Worm (Caenorhabditis elegans) whole organism, mixed stage, embryonic: ENCODE measurements around the gene Y48C3A.18.

Experiments
- elt-3 ChIP-seq: fragments of 150-350 bp; optimal IDR thresholded peaks from 2 replicates; lab custom pipeline; 2014; ENCODE audit warnings: missing biosample characterization, missing genetic modification characterization
- sem-2 ChIP-seq: fragments of 200-800 bp; sonication (Bioruptor generic); optimal IDR thresholded peaks from 2 replicates; lab custom pipeline; 2018; ENCODE audit warnings: mild to moderate bottlenecking, missing genetic modification characterization, missing compliant biosample characterization

DNA sequence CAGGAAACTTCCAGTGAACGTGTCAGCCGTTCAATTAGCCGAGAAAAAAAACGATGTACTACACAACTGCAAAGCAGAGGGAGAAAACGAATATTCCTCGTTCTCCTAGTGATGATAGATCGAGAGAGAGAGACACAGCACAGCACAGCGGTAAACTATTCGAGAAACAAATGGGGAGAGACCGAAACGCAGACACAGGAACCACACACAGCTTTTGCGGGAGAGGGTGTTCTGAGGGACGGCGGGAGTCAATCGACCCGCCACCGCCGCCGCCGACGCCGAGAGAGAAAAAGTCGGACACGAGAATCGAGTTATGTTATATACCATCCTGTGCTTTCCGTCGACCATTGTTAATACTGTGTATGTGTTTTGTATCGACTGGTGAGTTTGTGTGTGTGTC is 44.2 kb downstream of the Y48C3A.18 start:
- TF ChIP-seq elt-3 (tag; lab: Kevin White, UChicago) (no peak), sem-2 (no peak)
